Worm (Caenorhabditis elegans) whole organism, mixed stage, embryonic: Measurements from ENCODE around the gene efl-1.

Experiments
- mep-1 ChIP-seq: fragments of 150-350 bp; optimal IDR thresholded peaks from 2 replicates; lab custom pipeline; 2017; ENCODE audit warnings: missing biosample characterization, missing genetic modification reagents, missing genetic modification characterization, inconsistent platforms
- nhr-237 ChIP-seq: fragments of 150-350 bp; optimal IDR thresholded peaks from 2 replicates; lab custom pipeline; 2014; ENCODE audit warnings: missing biosample characterization, missing genetic modification characterization

ce11 chrV:16987035-16987434, 21.6 kb upstream of the efl-1 start, which contains the start of gene Y102A5C.40:
- no peak for TF ChIP-seq mep-1 (tag; lab: Kevin White, UChicago)
- no peak for TF ChIP-seq nhr-237 (tag; lab: Kevin White, UChicago)
